Worm (Caenorhabditis elegans) whole organism, L3 larva: ENCODE data around the gene E03H12.5.

Experiments
- R02D3.7 ChIP-seq: fragments of 150-350 bp; optimal IDR thresholded peaks from 2 replicates; lab custom pipeline; 2014; ENCODE audit warnings: missing biosample characterization, missing genetic modification characterization
- ZK546.5 ChIP-seq: sonication (generic microtip); optimal IDR thresholded peaks from 2 replicates; lab custom pipeline; 2017; ENCODE audit warnings: missing biosample characterization, missing genetic modification characterization
- ceh-16 ChIP-seq: sonication (generic microtip); optimal IDR thresholded peaks from 2 replicates; lab custom pipeline; 2017; ENCODE audit warnings: missing biosample characterization, missing genetic modification characterization
- ceh-28 ChIP-seq: fragments of 150-350 bp; optimal IDR thresholded peaks from 2 replicates; lab custom pipeline; 2014; ENCODE audit warnings: missing biosample characterization, missing genetic modification reagents, missing genetic modification characterization
- ceh-9 ChIP-seq: sonication (generic microtip); optimal IDR thresholded peaks from 2 replicates; lab custom pipeline; 2018; ENCODE audit warnings: missing biosample characterization, missing genetic modification characterization
- daf-12 ChIP-seq: fragments of 150-350 bp; optimal IDR thresholded peaks from 2 replicates; lab custom pipeline; 2014; ENCODE audit warnings: missing biosample characterization, missing genetic modification reagents, missing genetic modification characterization
- egl-27 ChIP-seq: sonication (generic microtip); optimal IDR thresholded peaks from 4 replicates; lab custom pipeline; 2017; ENCODE audit warnings: missing biosample characterization, missing genetic modification reagents, missing genetic modification characterization
- egl-5 ChIP-seq: fragments of 150-350 bp; optimal IDR thresholded peaks from 2 replicates; lab custom pipeline; 2017; ENCODE audit warnings: missing biosample characterization, missing genetic modification reagents, missing genetic modification characterization, inconsistent platforms
- elt-1 ChIP-seq: fragments of 150-350 bp; optimal IDR thresholded peaks from 2 replicates; lab custom pipeline; 2014; ENCODE audit warnings: missing biosample characterization, missing genetic modification characterization
- elt-2 ChIP-seq: sonication (generic microtip); optimal IDR thresholded peaks from 2 replicates; lab custom pipeline; 2016; ENCODE audit warnings: missing genetic modification reagents, mild to moderate bottlenecking, missing genetic modification characterization, missing compliant biosample characterization
- elt-3 ChIP-seq, 3 experiments: fragments of 150-350 bp in 1 of 3; sonication (generic microtip) in 2 of 3; optimal IDR thresholded peaks; 2 replicates in 2 of 3; 4 replicates in 1 of 3; lab custom pipeline; 2014 to 2017; ENCODE audit warnings: missing biosample characterization in 3 of 3, missing genetic modification characterization in 3 of 3
- eor-1 ChIP-seq, 2 experiments: fragments of 150-350 bp; optimal IDR thresholded peaks; 2 replicates each; lab custom pipeline; 2014 to 2018; ENCODE audit warnings: missing biosample characterization in 2 of 2, missing genetic modification characterization in 2 of 2
- fkh-10 ChIP-seq: sonication (generic microtip); optimal IDR thresholded peaks from 2 replicates; lab custom pipeline; 2017; ENCODE audit warnings: missing biosample characterization, missing genetic modification reagents, missing genetic modification characterization
- fkh-2 ChIP-seq: fragments of 150-350 bp; optimal IDR thresholded peaks from 2 replicates; lab custom pipeline; 2014; ENCODE audit warnings: missing biosample characterization, missing genetic modification reagents, missing genetic modification characterization
- fos-1 ChIP-seq: fragments of 150-350 bp; optimal IDR thresholded peaks from 2 replicates; lab custom pipeline; 2014; ENCODE audit warnings: missing biosample characterization, missing genetic modification characterization
- hmg-11 ChIP-seq: sonication (generic microtip); optimal IDR thresholded peaks from 2 replicates; lab custom pipeline; 2016; ENCODE audit warnings: missing genetic modification characterization, missing compliant biosample characterization
- jun-1 ChIP-seq: fragments of 150-350 bp; optimal IDR thresholded peaks from 2 replicates; lab custom pipeline; 2014; ENCODE audit warnings: missing biosample characterization, missing genetic modification reagents, missing genetic modification characterization
- lsy-12 ChIP-seq: sonication (generic microtip); optimal IDR thresholded peaks from 2 replicates; lab custom pipeline; 2016; ENCODE audit warnings: mild to moderate bottlenecking, missing genetic modification characterization, missing compliant biosample characterization
- mdl-1 ChIP-seq: fragments of 150-350 bp; optimal IDR thresholded peaks from 2 replicates; lab custom pipeline; 2014; ENCODE audit warnings: missing biosample characterization, missing genetic modification characterization
- nfya-1 ChIP-seq: sonication (generic microtip); optimal IDR thresholded peaks from 2 replicates; lab custom pipeline; 2017; ENCODE audit warnings: missing genetic modification characterization, mild to moderate bottlenecking, missing compliant biosample characterization, antibody characterized with exemption, moderate library complexity; ENCODE audit not compliant: insufficient read depth
- nhr-11 ChIP-seq: fragments of 150-350 bp; optimal IDR thresholded peaks from 2 replicates; lab custom pipeline; 2014; ENCODE audit warnings: missing biosample characterization, missing genetic modification characterization
- nhr-237 ChIP-seq: fragments of 150-350 bp; optimal IDR thresholded peaks from 2 replicates; lab custom pipeline; 2014; ENCODE audit warnings: missing biosample characterization, missing genetic modification characterization
- nhr-25 ChIP-seq: sonication (generic microtip); optimal IDR thresholded peaks from 2 replicates; lab custom pipeline; 2017; ENCODE audit warnings: missing biosample characterization, missing genetic modification characterization
- nhr-28 ChIP-seq: fragments of 150-350 bp; optimal IDR thresholded peaks from 2 replicates; lab custom pipeline; 2014; ENCODE audit warnings: missing biosample characterization, missing genetic modification characterization
- nhr-43 ChIP-seq: sonication (generic microtip); optimal IDR thresholded peaks from 2 replicates; lab custom pipeline; 2016; ENCODE audit warnings: mild to moderate bottlenecking, missing genetic modification characterization, missing compliant biosample characterization; ENCODE audit not compliant: poor library complexity, severe bottlenecking
- nhr-67 ChIP-seq: fragments of 150-350 bp; optimal IDR thresholded peaks from 2 replicates; lab custom pipeline; 2014; ENCODE audit warnings: missing biosample characterization, missing genetic modification characterization
- nhr-76 ChIP-seq: fragments of 150-350 bp; sonication (generic microtip); optimal IDR thresholded peaks from 5 replicates; lab custom pipeline; 2014; ENCODE audit warnings: missing biosample characterization, missing genetic modification characterization
- nhr-77 ChIP-seq: fragments of 150-350 bp; optimal IDR thresholded peaks from 2 replicates; lab custom pipeline; 2014; ENCODE audit warnings: missing biosample characterization, missing genetic modification characterization
- pha-4 ChIP-seq: fragments of 150-350 bp; optimal IDR thresholded peaks from 2 replicates; lab custom pipeline; 2014; ENCODE audit warnings: missing biosample characterization, missing genetic modification reagents, missing genetic modification characterization
- pqm-1 ChIP-seq: fragments of 150-350 bp; optimal IDR thresholded peaks from 2 replicates; lab custom pipeline; 2017; ENCODE audit warnings: missing biosample characterization, missing genetic modification characterization, inconsistent platforms
- sea-2 ChIP-seq: fragments of 150-350 bp; sonication (generic microtip); optimal IDR thresholded peaks from 4 replicates; lab custom pipeline; 2014; ENCODE audit warnings: missing biosample characterization, missing genetic modification reagents, missing genetic modification characterization
- skn-1 ChIP-seq: fragments of 150-350 bp; optimal IDR thresholded peaks from 2 replicates; lab custom pipeline; 2014; ENCODE audit warnings: missing biosample characterization, missing genetic modification characterization
- snpc-4 ChIP-seq: fragments of 150-350 bp; optimal IDR thresholded peaks from 2 replicates; lab custom pipeline; 2014; ENCODE audit warnings: missing biosample characterization, missing genetic modification characterization
- tbx-2 ChIP-seq: sonication (generic microtip); optimal IDR thresholded peaks from 2 replicates; lab custom pipeline; 2016; ENCODE audit warnings: mild to moderate bottlenecking, missing genetic modification characterization, missing compliant biosample characterization
- unc-39 ChIP-seq: sonication (generic microtip); optimal IDR thresholded peaks from 4 replicates; lab custom pipeline; 2017; ENCODE audit warnings: missing biosample characterization, missing genetic modification characterization
- ztf-11 ChIP-seq: fragments of 150-350 bp; optimal IDR thresholded peaks from 2 replicates; lab custom pipeline; 2014; ENCODE audit warnings: missing biosample characterization, missing genetic modification characterization
- ztf-4 ChIP-seq: fragments of 150-350 bp; optimal IDR thresholded peaks from 2 replicates; lab custom pipeline; 2014; ENCODE audit warnings: missing biosample characterization, missing genetic modification characterization

The E03H12.5 gene

ce11 chrIV:4986246-4986645, 9.2 kb downstream of the E03H12.5 start, which contains the start of gene clec-177:
Gene clec-177 (plus strand): TSS chrIV:4986546.
- TF ChIP-seq egl-27 (no peak), nhr-11 (tag; lab: Kevin White, UChicago) (no peak), R02D3.7 (tag; lab: Kevin White, UChicago) (no peak), nhr-28 (tag; lab: Kevin White, UChicago) (no peak), elt-3 (tag; optimal IDR thresholded peaks at IDR 0.05; lab: Kevin White, UChicago) (no peak), lsy-12 (no peak)

DNA sequence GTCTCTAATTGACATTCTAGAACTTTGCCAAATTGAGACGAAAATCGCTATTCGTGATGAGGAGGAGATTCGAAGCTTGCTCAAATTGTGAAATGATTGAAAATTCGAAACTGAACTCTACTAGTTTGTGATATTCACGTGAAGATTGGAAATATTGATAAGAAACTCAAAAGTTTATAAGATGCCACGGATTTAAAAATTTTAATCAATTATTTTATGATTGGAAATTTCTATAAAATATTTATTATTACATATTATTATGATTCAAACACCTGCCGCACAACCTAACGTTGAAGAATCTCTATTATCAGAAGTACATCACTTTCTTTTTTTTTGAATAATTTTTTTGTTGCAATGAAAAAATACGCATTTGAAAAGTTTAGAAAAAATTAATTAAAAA, 11.5 kb downstream of the E03H12.5 start, which contains the start of gene E03H12.7:
Gene E03H12.7 (minus strand): TSS at position 101 of the 400 bp plus-strand sequence.
- TF ChIP-seq nhr-237 (no peak), daf-12 (tag; lab: Kevin White, UChicago) (no peak), elt-2 (tag; lab: Kevin White, UChicago) (no peak), nhr-77 (tag; lab: Kevin White, UChicago) (no peak), skn-1 (tag; lab: Kevin White, UChicago) (no peak), nhr-25 (tag; lab: Kevin White, UChicago) (no peak), lsy-12 (no peak), tbx-2 (tag; lab: Kevin White, UChicago) (no peak), egl-5 (no peak), elt-3 (tag; optimal IDR thresholded peaks at IDR 0.05; lab: Kevin White, UChicago) (no peak), R02D3.7 (tag; lab: Kevin White, UChicago) (no peak), ceh-9 (no peak), fos-1 (tag; lab: Kevin White, UChicago) (no peak)

- TF ChIP-seq pqm-1 (no peak), ceh-16 (tag; lab: Kevin White, UChicago) (no peak), jun-1 (tag; lab: Kevin White, UChicago) (no peak), ceh-9 (no peak), fkh-10 (GFP tag; lab: Kevin White, UChicago) (no peak), ZK546.5 (no peak), nhr-25 (tag; lab: Kevin White, UChicago) (no peak), lsy-12 (no peak), eor-1 (tag; optimal IDR thresholded peaks at IDR 0.05; lab: Kevin White, UChicago) (no peak), elt-1 (tag; lab: Kevin White, UChicago) (no peak), egl-27 (no peak), skn-1 (tag; lab: Kevin White, UChicago) (no peak), ztf-11 (no peak), nhr-11 (tag; lab: Kevin White, UChicago) (no peak), nhr-76 (tag; lab: Kevin White, UChicago) (no peak)
Measured at ce11 chrIV:4992089-4992488, 15.1 kb downstream of the E03H12.5 start, which contains the start of gene str-162. Gene str-162 (plus strand): TSS chrIV:4992389.

- no peak for TF ChIP-seq ZK546.5
- TF ChIP-seq ceh-28 (tag; lab: Kevin White, UChicago) = no peak
- TF ChIP-seq nhr-43 (tag; lab: Kevin White, UChicago) = no peak
- no peak for TF ChIP-seq nhr-77 (tag; lab: Kevin White, UChicago)
- TF ChIP-seq nhr-76 (tag; lab: Kevin White, UChicago) = no peak
- no peak for TF ChIP-seq nhr-28 (tag; lab: Kevin White, UChicago)
- no peak for TF ChIP-seq egl-27
- no peak for TF ChIP-seq eor-1 (tag; optimal IDR thresholded peaks at IDR 0.05; lab: Kevin White, UChicago)
- TF ChIP-seq ztf-11 = no peak
- no peak for TF ChIP-seq nhr-11 (tag; lab: Kevin White, UChicago)
- no peak for TF ChIP-seq snpc-4 (tag; lab: Kevin White, UChicago)
- no peak for TF ChIP-seq hmg-11 (tag; lab: Kevin White, UChicago)
- TF ChIP-seq pha-4 = no peak
- TF ChIP-seq elt-2 (tag; lab: Kevin White, UChicago) = no peak
- no peak for TF ChIP-seq sea-2 (GFP tag; lab: Kevin White, UChicago)
- TF ChIP-seq nhr-67 (tag; lab: Kevin White, UChicago) = no peak
- TF ChIP-seq nhr-237 = no peak
- TF ChIP-seq mdl-1 = no peak
Measured at ce11 chrIV:4993128-4993527, 16.1 kb downstream of the E03H12.5 start.

- TF ChIP-seq nhr-11 (tag; lab: Kevin White, UChicago) (no peak), egl-5 (no peak), ceh-9 (no peak), fos-1 (tag; lab: Kevin White, UChicago) (no peak), unc-39 (tag; lab: Kevin White, UChicago) (no peak), jun-1 (tag; lab: Kevin White, UChicago) (no peak), sea-2 (GFP tag; lab: Kevin White, UChicago) (no peak), pqm-1 (no peak), fkh-2 (tag; lab: Kevin White, UChicago) (no peak), daf-12 (tag; lab: Kevin White, UChicago) (no peak), egl-27 (no peak), nhr-25 (tag; lab: Kevin White, UChicago) (no peak), lsy-12 (no peak), ztf-4 (tag; lab: Kevin White, UChicago) (no peak), nfya-1 (tag; lab: Kevin White, UChicago) (no peak), ceh-28 (tag; lab: Kevin White, UChicago) (no peak)
Measured at ce11 chrIV:4995842-4996241, 18.8 kb downstream of the E03H12.5 start, which contains the start of gene ssq-2. Gene ssq-2 (plus strand): TSS chrIV:4996142.
